Fruit fly (Drosophila melanogaster) S2 (cell line): ENCODE data around the gene Zip102B.

Experiments
- CG8478 ChIP-seq: fragments of >200 bp; optimal IDR thresholded peaks from 2 replicates; lab custom pipeline; 2018
- CTCF ChIP-seq, 2 experiments: fragments of >200 bp; optimal IDR thresholded peaks; 2 replicates each; lab custom pipeline; 2018

dm6 chr4:329119-329518, 15.2 kb upstream of the Zip102B start:
- TF ChIP-seq CTCF (optimal IDR thresholded peaks at IDR 0.05; lab: Kevin White, UChicago) = no peak
- no peak for TF ChIP-seq CG8478 (lab: Kevin White, UChicago)
